Fruit fly (Drosophila melanogaster): ENCODE results near the gene CG9698.

Gene CG9698

DNA sequence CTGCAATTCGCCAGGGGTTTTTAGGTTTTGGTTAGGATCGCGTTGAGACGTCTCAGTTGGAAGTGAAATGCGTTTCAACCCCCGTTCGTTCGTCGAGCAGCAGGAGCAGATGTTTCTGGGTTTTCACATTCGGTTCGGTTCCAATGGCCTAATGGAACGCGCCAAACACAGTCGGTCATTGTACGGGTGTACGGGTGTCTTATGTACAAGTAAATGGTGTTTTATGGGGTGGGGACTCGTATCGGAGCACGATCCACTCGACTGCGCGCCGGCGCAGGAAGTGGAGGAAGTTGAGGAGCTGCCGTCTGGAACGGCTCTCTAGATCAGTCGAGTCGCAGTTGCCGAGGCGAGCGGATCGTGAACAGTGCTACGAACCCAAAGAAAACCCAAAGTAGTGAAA, 38.2 kb upstream of the CG9698 start, which contains the start of gene spdo (continued):
- TF ChIP-seq CG2129 (GFP tag; IDR thresholded peaks at IDR 0.05; ENCODE audit: partially characterized antibody) (no peak), Atf-2 (GFP tag; optimal IDR thresholded peaks at IDR 0.05) (no peak), Xrp1 (GFP tag; IDR thresholded peaks at IDR 0.05) (no peak), slp2 (GFP tag; optimal IDR thresholded peaks at IDR 0.05) (no peak), ERR (GFP tag; optimal IDR thresholded peaks at IDR 0.05) (no peak), CG7928 (GFP tag; optimal IDR thresholded peaks at IDR 0.05) (no peak), Elba2 (GFP tag; optimal IDR thresholded peaks at IDR 0.05) (no peak), HmgD (GFP tag; optimal IDR thresholded peaks at IDR 0.05) (no peak), CG9817 (tag; optimal IDR thresholded peaks at IDR 0.05) (no peak), Eip74EF (GFP tag; optimal IDR thresholded peaks at IDR 0.05) (no peak), gcm (GFP tag; optimal IDR thresholded peaks at IDR 0.05) (peak; percentile 70), CG7357 (GFP tag; IDR thresholded peaks at IDR 0.05) (no peak), ara (GFP tag; IDR thresholded peaks at IDR 0.05) (no peak), Adf1 (GFP tag; IDR thresholded peaks at IDR 0.05) (no peak), CG10565 (GFP tag; optimal IDR thresholded peaks at IDR 0.05) (no peak), CG17912 (GFP tag; optimal IDR thresholded peaks at IDR 0.05) (no peak), CG11560 (tag; IDR thresholded peaks at IDR 0.05) (no peak), CG8281 (tag; optimal IDR thresholded peaks at IDR 0.05) (no peak), nom (GFP tag; optimal IDR thresholded peaks at IDR 0.05) (no peak), Hr3 (GFP tag; optimal IDR thresholded peaks at IDR 0.05) (no peak), bbx (GFP tag; IDR thresholded peaks at IDR 0.05; ENCODE audit: partially characterized antibody) (no peak), unc-4 (GFP tag; IDR thresholded peaks at IDR 0.05; ENCODE audit: partially characterized antibody) (no peak), Opbp (GFP tag; IDR thresholded peaks at IDR 0.05; ENCODE audit: partially characterized antibody) (0 out of 3 replicates have a peak, but pooled peaks have one; percentile 9), grn (GFP tag; optimal IDR thresholded peaks at IDR 0.05) (no peak), kni (GFP tag; optimal IDR thresholded peaks at IDR 0.05) (peak; percentile 46), CG5180 (GFP tag; optimal IDR thresholded peaks at IDR 0.05) (peak; percentile 75), CG18619 (GFP tag; optimal IDR thresholded peaks at IDR 0.05) (no peak), Rfx (GFP tag; IDR thresholded peaks at IDR 0.05) (no peak), CG33557 (GFP tag; optimal IDR thresholded peaks at IDR 0.05) (no peak), dimm (GFP tag; IDR thresholded peaks at IDR 0.05) (no peak), CG6813 (GFP tag; optimal IDR thresholded peaks at IDR 0.05) (no peak), h (optimal IDR thresholded peaks at IDR 0.05) (no peak), CG10462 (GFP tag; optimal IDR thresholded peaks at IDR 0.05) (no peak), CG12659 (GFP tag; optimal IDR thresholded peaks at IDR 0.05) (no peak), nerfin-1 (tag; optimal IDR thresholded peaks at IDR 0.05) (peak; percentile 65), Hr78 (GFP tag; optimal IDR thresholded peaks at IDR 0.05) (no peak), mirr (GFP tag; optimal IDR thresholded peaks at IDR 0.05) (no peak), CG9609 (GFP tag; optimal IDR thresholded peaks at IDR 0.05) (no peak), H15 (GFP tag; IDR thresholded peaks at IDR 0.05) (no peak), Dbx (GFP tag; IDR thresholded peaks at IDR 0.05) (no peak), C15 (GFP tag; IDR thresholded peaks at IDR 0.05) (no peak), Med (GFP tag) (peak; percentile 34), gsb-n (tag; optimal IDR thresholded peaks at IDR 0.05) (peak; percentile 70), twi (tag; optimal IDR thresholded peaks at IDR 0.05) (peak; percentile 11), chinmo (GFP tag; IDR thresholded peaks at IDR 0.05; ENCODE audit: partially characterized antibody) (no peak), pros (GFP tag; optimal IDR thresholded peaks at IDR 0.05) (peak; percentile 99)

All from whole organism, embryonic.